Worm (Caenorhabditis elegans) whole organism, L4/young adult: ENCODE measurements around the gene spo-11.

Experiments
- W03F9.2 ChIP-seq: fragments of 150-350 bp; optimal IDR thresholded peaks from 2 replicates; lab custom pipeline; 2014; ENCODE audit warnings: missing biosample characterization, missing genetic modification characterization
- dao-5 ChIP-seq: sonication (generic microtip); optimal IDR thresholded peaks from 2 replicates; lab custom pipeline; 2016; ENCODE audit warnings: missing genotype, missing genetic modification characterization, moderate library complexity, missing compliant biosample characterization

DNA sequence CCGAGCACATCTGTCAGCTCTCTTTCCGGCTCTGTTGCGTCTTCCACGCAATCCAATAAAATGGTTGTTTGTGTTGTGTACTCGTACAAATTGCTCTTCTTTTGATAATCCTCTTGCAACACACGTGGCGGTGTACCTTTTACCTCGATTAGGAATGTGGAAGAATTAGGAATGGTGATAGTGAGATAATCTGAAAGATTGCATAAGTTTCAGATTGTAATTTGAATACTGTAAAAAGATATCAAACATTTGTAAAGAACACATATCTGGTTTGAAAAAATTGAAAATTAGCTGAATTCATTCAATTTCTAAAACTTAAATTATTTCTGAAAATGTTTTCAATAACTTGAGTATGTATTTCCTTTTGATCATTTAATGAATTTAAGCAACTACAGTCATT lies 40.2 kb upstream of the spo-11 start, which contains the start of gene C08F8.6:
- TF ChIP-seq dao-5 (tag; lab: Kevin White, UChicago) (no peak), W03F9.2 (tag; lab: Kevin White, UChicago) (no peak)
